Worm (Caenorhabditis elegans): Measurements from ENCODE around the gene K07C11.10.

DNA sequence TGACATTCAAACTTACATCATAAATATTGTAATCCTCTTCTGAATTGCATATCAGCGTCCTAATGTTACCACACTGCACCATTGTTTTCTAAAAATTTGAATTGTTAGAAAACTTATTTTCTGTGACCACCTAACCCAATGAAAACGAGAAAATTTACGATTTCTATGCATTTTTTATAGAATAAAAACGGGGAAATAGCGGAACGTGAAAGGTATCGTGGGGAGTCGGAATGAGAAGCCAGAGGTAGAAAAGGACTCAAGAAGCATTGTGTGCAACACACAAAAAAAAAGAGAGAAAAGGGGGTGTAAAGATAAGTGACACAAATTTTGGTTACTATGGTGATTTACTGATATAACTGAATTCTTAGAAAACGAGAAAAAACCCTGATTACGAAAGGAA is 23.5 kb upstream of the K07C11.10 start, which contains the start of gene C16D9.6:
- TF ChIP-seq zag-1 (tag; optimal IDR thresholded peaks at IDR 0.05) (no peak), nhr-237 (tag; optimal IDR thresholded peaks at IDR 0.05) (no peak), nhr-77 (tag; optimal IDR thresholded peaks at IDR 0.05) (no peak), pha-4 (tag; optimal IDR thresholded peaks at IDR 0.05) (no peak), ama-1 (optimal IDR thresholded peaks at IDR 0.05) (no peak), jun-1 (tag; optimal IDR thresholded peaks at IDR 0.05) (no peak), ZK546.5 (tag; optimal IDR thresholded peaks at IDR 0.05) (no peak)

Measured in whole organism, L3 larva.